Fruit fly (Drosophila melanogaster) whole organism, prepupa: ENCODE results near the gene Rab18.

Experiments used
- CG3032 ChIP-seq: fragments of 200-800 bp; optimal IDR thresholded peaks from 2 replicates; lab custom pipeline; 2019; ENCODE audit warnings: missing biosample characterization, mild to moderate bottlenecking, missing genetic modification characterization, moderate library complexity
- Lpt ChIP-seq: fragments of 200-800 bp; sonication (Bioruptor generic); optimal IDR thresholded peaks from 3 replicates; lab custom pipeline; 2016; ENCODE audit warnings: missing biosample characterization, missing genetic modification characterization
- OdsH ChIP-seq: fragments of 200-800 bp; sonication (Bioruptor generic); optimal IDR thresholded peaks from 3 replicates; lab custom pipeline; 2016; ENCODE audit warnings: missing biosample characterization, missing genetic modification characterization
- vri ChIP-seq: fragments of 200-800 bp; sonication (Bioruptor generic); optimal IDR thresholded peaks from 3 replicates; lab custom pipeline; 2016; ENCODE audit warnings: missing biosample characterization, mild to moderate bottlenecking, missing genetic modification characterization

DNA sequence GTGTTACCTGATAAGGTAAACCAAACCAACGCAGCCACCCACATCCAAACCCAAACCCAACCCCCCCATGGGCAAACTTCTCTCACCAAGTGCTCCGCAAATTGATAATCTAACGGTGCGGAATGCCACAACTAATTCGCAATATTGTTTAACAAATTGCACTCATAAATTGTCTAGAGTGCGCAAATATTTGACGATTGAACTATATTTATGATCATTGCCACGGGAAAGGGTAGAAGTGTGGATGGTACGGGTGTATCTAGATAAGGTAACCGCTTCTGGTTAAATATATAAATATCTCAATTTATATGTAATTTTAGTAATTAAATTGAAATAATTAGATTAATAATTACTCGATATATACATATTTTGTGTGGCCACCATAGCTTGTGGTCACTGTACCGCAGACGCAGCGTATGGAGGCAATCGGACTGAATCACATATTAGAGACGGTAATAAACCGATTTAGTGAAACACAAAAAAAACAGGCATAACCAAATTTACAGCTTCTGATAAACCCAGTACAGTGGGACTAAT, 46.9 kb upstream of the Rab18 start:
- TF ChIP-seq vri (GFP tag; lab: Kevin White, UChicago) (peak; percentile 39), OdsH (peak; percentile 32), CG3032 (tag; lab: Kevin White, UChicago) (no peak), Lpt (GFP tag; lab: Kevin White, UChicago) (no peak)
